Fruit fly (Drosophila melanogaster) whole organism, embryonic: ENCODE results near the gene Uba4.

ENCODE experiments used
- Aef1 ChIP-seq: fragments of 200-800 bp; sonication (Bioruptor generic); IDR thresholded peaks from 3 replicates; pipeline ENCODE4 v1.3.6; 2022; ENCODE audit warnings: missing biosample characterization, missing genetic modification characterization
- BtbVII ChIP-seq: fragments of 200-800 bp; sonication (Bioruptor generic); optimal IDR thresholded peaks from 3 replicates; lab custom pipeline; 2017; ENCODE audit warnings: missing biosample characterization, mild to moderate bottlenecking, missing genetic modification characterization
- CG10654 ChIP-seq: fragments of 200-800 bp; sonication (Bioruptor generic); optimal IDR thresholded peaks from 2 replicates; lab custom pipeline; 2016; ENCODE audit warnings: missing biosample characterization, missing genetic modification characterization
- CG11695 ChIP-seq: fragments of 200-800 bp; sonication (Bioruptor generic); IDR thresholded peaks from 3 replicates; pipeline ENCODE4 v1.3.6; 2022; ENCODE audit warnings: missing biosample characterization, missing genetic modification characterization
- CG12071 ChIP-seq: fragments of 200-800 bp; sonication (Bioruptor generic); optimal IDR thresholded peaks from 3 replicates; lab custom pipeline; 2018; ENCODE audit warnings: missing biosample characterization, mild to moderate bottlenecking, missing genetic modification characterization
- CG12104 ChIP-seq: fragments of 200-800 bp; sonication (Bioruptor generic); optimal IDR thresholded peaks from 3 replicates; lab custom pipeline; 2016; ENCODE audit warnings: missing biosample characterization, missing genetic modification characterization
- CG12744 ChIP-seq: fragments of 200-800 bp; sonication (Bioruptor generic); optimal IDR thresholded peaks from 2 replicates; lab custom pipeline; 2016; ENCODE audit warnings: missing biosample characterization, missing genetic modification characterization
- CG13424 ChIP-seq: fragments of 200-800 bp; sonication (Bioruptor generic); optimal IDR thresholded peaks from 2 replicates; lab custom pipeline; 2019; ENCODE audit warnings: missing biosample characterization, mild to moderate bottlenecking, missing genetic modification characterization, moderate library complexity
- CG17328 ChIP-seq: fragments of 200-800 bp; sonication (Bioruptor generic); IDR thresholded peaks from 2 replicates; pipeline ENCODE4 v1.3.6; 2022; ENCODE audit warnings: missing biosample characterization, missing genetic modification characterization
- CG1832 ChIP-seq: fragments of 200-800 bp; sonication (Bioruptor generic); optimal IDR thresholded peaks from 2 replicates; lab custom pipeline; 2017; ENCODE audit warnings: missing biosample characterization, mild to moderate bottlenecking, missing genetic modification characterization, inconsistent platforms
- CG30403 ChIP-seq: fragments of 200-800 bp; sonication (Bioruptor generic); optimal IDR thresholded peaks from 3 replicates; lab custom pipeline; 2016; ENCODE audit warnings: missing biosample characterization, missing genetic modification characterization
- CG31388 ChIP-seq: fragments of 200-800 bp; sonication (Bioruptor generic); optimal IDR thresholded peaks from 2 replicates; lab custom pipeline; 2016; ENCODE audit warnings: missing biosample characterization, missing genetic modification characterization
- CG4730 ChIP-seq: fragments of 200-800 bp; sonication (Bioruptor generic); IDR thresholded peaks from 2 replicates; pipeline ENCODE4 v1.3.6; 2022; ENCODE audit warnings: missing biosample characterization, missing genetic modification characterization
- CG5180 ChIP-seq: fragments of 200-800 bp; sonication (Bioruptor generic); optimal IDR thresholded peaks from 3 replicates; lab custom pipeline; 2017; ENCODE audit warnings: missing biosample characterization, missing genetic modification characterization, mild to moderate bottlenecking, moderate library complexity, missing genetic modification reagents
- CG8089 ChIP-seq: fragments of 200-800 bp; sonication (Bioruptor generic); optimal IDR thresholded peaks from 3 replicates; lab custom pipeline; 2016; ENCODE audit warnings: missing biosample characterization, missing genetic modification characterization
- CG8359 ChIP-seq: fragments of 200-800 bp; sonication (Bioruptor generic); optimal IDR thresholded peaks from 2 replicates; lab custom pipeline; 2017; ENCODE audit warnings: missing biosample characterization, mild to moderate bottlenecking, missing genetic modification characterization, borderline replicate concordance
- CG9437 ChIP-seq: fragments of 200-800 bp; sonication (Bioruptor generic); optimal IDR thresholded peaks from 2 replicates; lab custom pipeline; 2018; ENCODE audit warnings: missing biosample characterization, mild to moderate bottlenecking, missing genetic modification characterization
- CG9876 ChIP-seq: fragments of 200-800 bp; sonication (Bioruptor generic); optimal IDR thresholded peaks from 2 replicates; lab custom pipeline; 2016; ENCODE audit warnings: missing biosample characterization, missing genetic modification characterization
- D19B ChIP-seq: fragments of 200-800 bp; sonication (Bioruptor generic); optimal IDR thresholded peaks from 2 replicates; lab custom pipeline; 2017; ENCODE audit warnings: missing biosample characterization, mild to moderate bottlenecking, missing genetic modification characterization
- Dad ChIP-seq: fragments of 200-800 bp; sonication (Bioruptor generic); optimal IDR thresholded peaks from 3 replicates; lab custom pipeline; 2016; ENCODE audit warnings: missing biosample characterization, missing genetic modification characterization
- Dip3 ChIP-seq: fragments of 200-800 bp; sonication (Bioruptor generic); optimal IDR thresholded peaks from 3 replicates; lab custom pipeline; 2016; ENCODE audit warnings: missing biosample characterization, missing genetic modification characterization
- E2f1 ChIP-seq: fragments of 200-800 bp; sonication (Bioruptor generic); IDR thresholded peaks from 2 replicates; pipeline ENCODE4 v1.3.6; 2022; ENCODE audit warnings: missing biosample characterization, missing genetic modification characterization
- Ets65A ChIP-seq: fragments of 200-800 bp; sonication (Bioruptor generic); peaks from one replicate; lab custom pipeline; 2016; ENCODE audit warnings: missing biosample characterization, missing genetic modification characterization
- Fer3 ChIP-seq: fragments of 200-800 bp; sonication (Bioruptor generic); optimal IDR thresholded peaks from 2 replicates; lab custom pipeline; 2018; ENCODE audit warnings: missing biosample characterization, mild to moderate bottlenecking, missing genetic modification characterization, moderate library complexity
- Jarid2 ChIP-seq: fragments of 200-800 bp; sonication (Bioruptor generic); optimal IDR thresholded peaks from 3 replicates; lab custom pipeline; 2017; ENCODE audit warnings: mild to moderate bottlenecking, missing biosample characterization, missing genetic modification reagents, missing genetic modification characterization
- MTF-1 ChIP-seq: fragments of 200-800 bp; sonication (Bioruptor generic); optimal IDR thresholded peaks from 2 replicates; lab custom pipeline; 2018; ENCODE audit warnings: missing biosample characterization, mild to moderate bottlenecking, missing genetic modification characterization, borderline replicate concordance
- Opbp ChIP-seq: fragments of 200-800 bp; sonication (Bioruptor generic); IDR thresholded peaks from 3 replicates; pipeline ENCODE4 v1.3.6; 2022; ENCODE audit warnings: missing biosample characterization, missing genetic modification characterization; ENCODE audit not compliant: partially characterized antibody
- ab ChIP-seq: fragments of 200-800 bp; sonication (Bioruptor generic); optimal IDR thresholded peaks from 2 replicates; lab custom pipeline; 2016; ENCODE audit warnings: missing biosample characterization, missing genetic modification characterization
- aop ChIP-seq: fragments of 200-800 bp; sonication (Bioruptor generic); IDR thresholded peaks from 2 replicates; pipeline ENCODE4 v1.3.6; 2022; ENCODE audit warnings: missing biosample characterization, missing genetic modification characterization
- br ChIP-seq: fragments of >200 bp; optimal IDR thresholded peaks from 2 replicates; lab custom pipeline; 2017
- cad ChIP-seq: fragments of >200 bp; optimal IDR thresholded peaks from 2 replicates; lab custom pipeline; 2017; ENCODE audit warnings: missing biosample characterization, missing genetic modification characterization
- cg ChIP-seq: fragments of 200-800 bp; sonication (Bioruptor generic); optimal IDR thresholded peaks from 3 replicates; lab custom pipeline; 2019; ENCODE audit warnings: missing biosample characterization, mild to moderate bottlenecking, missing genetic modification characterization, moderate library complexity
- dmrt99B ChIP-seq: fragments of 200-800 bp; sonication (Bioruptor generic); optimal IDR thresholded peaks from 2 replicates; lab custom pipeline; 2018; ENCODE audit warnings: missing biosample characterization, mild to moderate bottlenecking, missing genetic modification characterization, moderate library complexity
- dysf ChIP-seq: fragments of 200-800 bp; sonication (Bioruptor generic); IDR thresholded peaks from 3 replicates; pipeline ENCODE4 v1.3.6; 2022; ENCODE audit warnings: missing biosample characterization, missing genetic modification characterization
- ewg ChIP-seq: fragments of 200-800 bp; sonication (Bioruptor generic); optimal IDR thresholded peaks from 3 replicates; lab custom pipeline; 2017; ENCODE audit warnings: mild to moderate bottlenecking, missing biosample characterization, missing genetic modification reagents, missing genetic modification characterization
- fd96Cb ChIP-seq: fragments of 200-800 bp; sonication (Bioruptor generic); optimal IDR thresholded peaks from 2 replicates; lab custom pipeline; 2018; ENCODE audit warnings: missing biosample characterization, mild to moderate bottlenecking, missing genetic modification characterization, moderate library complexity
- fru ChIP-seq: fragments of >200 bp; optimal IDR thresholded peaks from 2 replicates; lab custom pipeline; 2017
- grau ChIP-seq: fragments of 200-800 bp; optimal IDR thresholded peaks from 3 replicates; lab custom pipeline; 2019; ENCODE audit warnings: missing biosample characterization, mild to moderate bottlenecking, missing genetic modification characterization, moderate library complexity
- grn ChIP-seq: fragments of 200-800 bp; sonication (Bioruptor generic); optimal IDR thresholded peaks from 3 replicates; lab custom pipeline; 2017; ENCODE audit warnings: missing biosample characterization, missing genetic modification characterization
- insv ChIP-seq, 2 experiments: fragments of 200-800 bp; sonication (Bioruptor generic); optimal IDR thresholded peaks; 3 replicates each; lab custom pipeline; 2016 to 2018; ENCODE audit warnings: missing biosample characterization in 2 of 2, missing genetic modification characterization in 2 of 2
- lbe ChIP-seq: fragments of 200-800 bp; sonication (Bioruptor generic); optimal IDR thresholded peaks from 2 replicates; lab custom pipeline; 2016; ENCODE audit warnings: missing biosample characterization, mild to moderate bottlenecking, missing genetic modification characterization
- mam ChIP-seq: fragments of 200-800 bp; sonication (Bioruptor generic); optimal IDR thresholded peaks from 3 replicates; lab custom pipeline; 2016; ENCODE audit warnings: missing biosample characterization, missing genetic modification characterization
- mld ChIP-seq: fragments of 200-800 bp; sonication (Bioruptor generic); IDR thresholded peaks from 3 replicates; pipeline ENCODE4 v1.3.6; 2022; ENCODE audit warnings: missing biosample characterization, missing genetic modification characterization; ENCODE audit not compliant: partially characterized antibody
- nau ChIP-seq: fragments of 200-800 bp; sonication (Bioruptor generic); optimal IDR thresholded peaks from 3 replicates; lab custom pipeline; 2017; ENCODE audit warnings: missing biosample characterization, mild to moderate bottlenecking, missing genetic modification characterization, missing genetic modification reagents
- nerfin-1 ChIP-seq: fragments of 200-800 bp; sonication (Bioruptor generic); optimal IDR thresholded peaks from 3 replicates; lab custom pipeline; 2019; ENCODE audit warnings: missing biosample characterization, mild to moderate bottlenecking, missing genetic modification characterization, moderate library complexity
- nom ChIP-seq: fragments of 200-800 bp; sonication (Bioruptor generic); optimal IDR thresholded peaks from 2 replicates; lab custom pipeline; 2017; ENCODE audit warnings: missing biosample characterization, missing genetic modification characterization, mild to moderate bottlenecking, moderate library complexity, missing genetic modification reagents
- org-1 ChIP-seq: fragments of 200-800 bp; sonication (Bioruptor generic); optimal IDR thresholded peaks from 2 replicates; lab custom pipeline; 2017; ENCODE audit warnings: missing biosample characterization, missing genetic modification characterization
- pfk ChIP-seq: fragments of 200-800 bp; sonication (Bioruptor generic); optimal IDR thresholded peaks from 2 replicates; lab custom pipeline; 2018; ENCODE audit warnings: missing biosample characterization, mild to moderate bottlenecking, missing genetic modification characterization, moderate library complexity
- salm ChIP-seq: fragments of 200-800 bp; sonication (Bioruptor generic); optimal IDR thresholded peaks from 2 replicates; lab custom pipeline; 2018; ENCODE audit warnings: missing biosample characterization, mild to moderate bottlenecking, missing genetic modification characterization
- slou ChIP-seq: fragments of 200-800 bp; sonication (Bioruptor generic); optimal IDR thresholded peaks from 3 replicates; lab custom pipeline; 2016; ENCODE audit warnings: missing biosample characterization, missing genetic modification characterization
- tll ChIP-seq, 2 experiments: fragments of 200-800 bp in 1 of 2; fragments of >200 bp in 1 of 2; sonication (Bioruptor generic) in 1 of 2; optimal IDR thresholded peaks; 2 replicates each; lab custom pipeline; 2017 to 2019; ENCODE audit warnings: missing biosample characterization in 2 of 2, missing genetic modification characterization in 2 of 2, mild to moderate bottlenecking in 1 of 2, moderate library complexity in 1 of 2
- z ChIP-seq: fragments of 200-800 bp; sonication (Bioruptor generic); IDR thresholded peaks from 3 replicates; pipeline ENCODE4 v1.3.6; 2022; ENCODE audit warnings: missing biosample characterization, missing genetic modification characterization

Uba4 gene

DNA sequence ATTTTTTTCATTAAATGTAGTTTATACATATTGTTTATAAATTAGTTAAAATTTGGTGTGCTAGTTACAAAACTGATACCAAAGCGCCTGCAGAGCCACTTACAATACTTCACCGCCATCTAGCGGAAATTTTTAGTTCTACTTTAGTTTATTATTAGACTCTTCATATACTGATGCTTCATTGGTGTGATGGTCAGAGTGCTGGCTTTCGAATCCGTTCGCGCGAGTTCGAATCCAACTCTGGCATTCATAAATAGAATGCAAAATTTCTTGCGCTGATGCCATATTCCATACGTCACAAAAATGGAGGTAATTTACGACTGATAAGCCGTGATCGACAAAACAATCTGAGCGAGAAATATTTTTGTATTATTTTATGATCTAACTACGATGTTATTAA, 31.6 kb upstream of the Uba4 start (continued):
- TF ChIP-seq mld (GFP tag; lab: Robert Waterston, UW): peak; percentile 67; the same call in 2 of the 3 replicates
- TF ChIP-seq CG30403 (GFP tag; lab: Kevin White, UChicago): no peak
- no peak for TF ChIP-seq z (GFP tag; lab: Robert Waterston, UW)
- no peak for TF ChIP-seq nom (GFP tag; lab: Kevin White, UChicago)
- TF ChIP-seq CG13424 (tag; lab: Kevin White, UChicago): no peak
- no peak for TF ChIP-seq BtbVII (GFP tag; lab: Kevin White, UChicago)
- TF ChIP-seq nerfin-1: no peak
- no peak for TF ChIP-seq Ets65A (GFP tag; lab: Kevin White, UChicago)
- no peak for TF ChIP-seq CG17328 (GFP tag; lab: Robert Waterston, UW)
- TF ChIP-seq fru (lab: Kevin White, UChicago): no peak
- TF ChIP-seq CG1832 (GFP tag; lab: Kevin White, UChicago): no peak
- no peak for TF ChIP-seq org-1 (GFP tag; lab: Kevin White, UChicago)
- no peak for TF ChIP-seq ab
- no peak for TF ChIP-seq dmrt99B (tag; lab: Kevin White, UChicago)
- no peak for TF ChIP-seq salm
- no peak for TF ChIP-seq slou (GFP tag; lab: Kevin White, UChicago)
- no peak for TF ChIP-seq tll (GFP tag; optimal IDR thresholded peaks at IDR 0.05; lab: Kevin White, UChicago)
- no peak for TF ChIP-seq CG8359 (GFP tag; lab: Kevin White, UChicago)
- no peak for TF ChIP-seq CG12744 (GFP tag; lab: Kevin White, UChicago)
- TF ChIP-seq CG4730 (GFP tag; lab: Robert Waterston, UW): no peak
- TF ChIP-seq Jarid2 (GFP tag; lab: Kevin White, UChicago): no peak
- TF ChIP-seq Dad (GFP tag; lab: Kevin White, UChicago): no peak
- TF ChIP-seq CG9437 (GFP tag; lab: Kevin White, UChicago): no peak
- no peak for TF ChIP-seq ewg (GFP tag; lab: Kevin White, UChicago)
- TF ChIP-seq CG11695: no peak
- TF ChIP-seq nau (GFP tag; lab: Kevin White, UChicago): no peak

dm6 chr2L:8488735-8489134, 28.5 kb upstream of the Uba4 start, which contains the start of gene CG13088:
Gene CG13088 (plus strand): TSS chr2L:8488981.
- no peak for TF ChIP-seq CG12071
- TF ChIP-seq CG8089 (GFP tag; lab: Kevin White, UChicago): no peak
- no peak for TF ChIP-seq D19B
- TF ChIP-seq lbe (GFP tag; lab: Kevin White, UChicago): no peak
- TF ChIP-seq insv (GFP tag; optimal IDR thresholded peaks at IDR 0.05; lab: Kevin White, UChicago): no peak
- TF ChIP-seq aop (GFP tag; lab: Robert Waterston, UW): no peak
- no peak for TF ChIP-seq br (lab: Kevin White, UChicago)
- peak; percentile 3 for TF ChIP-seq CG10654 (GFP tag; lab: Kevin White, UChicago)
- TF ChIP-seq CG5180: no peak
- TF ChIP-seq cg (GFP tag; lab: Kevin White, UChicago): no peak
- TF ChIP-seq grau: no peak
- peak; percentile 38; the same call in 1 of the 3 replicates for TF ChIP-seq Aef1 (GFP tag; lab: Robert Waterston, UW)
- no peak for TF ChIP-seq E2f1
- no peak for TF ChIP-seq grn (GFP tag; lab: Kevin White, UChicago)
- TF ChIP-seq fd96Cb (tag; lab: Kevin White, UChicago): no peak
- peak; percentile 51 for TF ChIP-seq Dip3 (GFP tag; lab: Kevin White, UChicago)
- peak; percentile 60 for TF ChIP-seq mam (GFP tag; lab: Kevin White, UChicago)
- peak; percentile 66; the same call in 2 of the 3 replicates for TF ChIP-seq Opbp
- no peak for TF ChIP-seq pfk
- no peak for TF ChIP-seq Fer3 (tag; lab: Kevin White, UChicago)
- no peak for TF ChIP-seq CG9876 (GFP tag; lab: Kevin White, UChicago)
- no peak for TF ChIP-seq CG12104 (GFP tag; lab: Kevin White, UChicago)
- no peak for TF ChIP-seq cad (GFP tag; lab: Kevin White, UChicago)
- no peak for TF ChIP-seq dysf (GFP tag; lab: Robert Waterston, UW)
- TF ChIP-seq MTF-1: no peak
- TF ChIP-seq CG31388 (GFP tag; lab: Kevin White, UChicago): no peak
